Fruit fly (Drosophila melanogaster) whole organism, embryonic: ENCODE measurements around the gene Lamtor5.
A peak's percentile ranks its signal among the peaks of the same experiment; 100 is the strongest.

Experiments
- Atf-2 ChIP-seq: fragments of 200-800 bp; sonication (Bioruptor generic); optimal IDR thresholded peaks from 2 replicates; lab custom pipeline; 2016; ENCODE audit warnings: missing biosample characterization, missing genetic modification characterization
- Atf6 ChIP-seq: fragments of 200-800 bp; sonication (Bioruptor generic); IDR thresholded peaks from 2 replicates; pipeline ENCODE4 v1.3.6; 2022; ENCODE audit warnings: missing biosample characterization, missing genetic modification characterization
- Bdp1 ChIP-seq: fragments of 200-800 bp; sonication (Bioruptor generic); optimal IDR thresholded peaks from 3 replicates; lab custom pipeline; 2016; ENCODE audit warnings: missing biosample characterization, missing genetic modification characterization
- CG12659 ChIP-seq: fragments of 200-800 bp; sonication (Bioruptor generic); optimal IDR thresholded peaks from 3 replicates; lab custom pipeline; 2017; ENCODE audit warnings: mild to moderate bottlenecking, missing biosample characterization, missing genetic modification reagents, missing genetic modification characterization
- CG12744 ChIP-seq: fragments of 200-800 bp; sonication (Bioruptor generic); optimal IDR thresholded peaks from 2 replicates; lab custom pipeline; 2016; ENCODE audit warnings: missing biosample characterization, missing genetic modification characterization
- CG13624 ChIP-seq: fragments of 200-800 bp; sonication (Bioruptor generic); optimal IDR thresholded peaks from 2 replicates; lab custom pipeline; 2016; ENCODE audit warnings: missing biosample characterization, missing genetic modification characterization
- CG14050 ChIP-seq: fragments of 200-800 bp; sonication (Bioruptor generic); IDR thresholded peaks from 3 replicates; pipeline ENCODE4 v1.3.6; 2022; ENCODE audit warnings: missing biosample characterization, missing genetic modification characterization
- CG14667 ChIP-seq: fragments of 200-800 bp; sonication (Bioruptor generic); IDR thresholded peaks from 2 replicates; pipeline ENCODE4 v1.3.6; 2022; ENCODE audit warnings: missing biosample characterization, missing genetic modification characterization
- CG14965 ChIP-seq: fragments of 200-800 bp; sonication (Bioruptor generic); optimal IDR thresholded peaks from 2 replicates; lab custom pipeline; 2016; ENCODE audit warnings: missing biosample characterization, missing genetic modification characterization, borderline replicate concordance
- CG17361 ChIP-seq: fragments of 200-800 bp; sonication (Bioruptor generic); IDR thresholded peaks from 3 replicates; pipeline ENCODE4 v1.3.6; 2022; ENCODE audit warnings: missing biosample characterization, missing genetic modification characterization
- CG1792 ChIP-seq: fragments of 200-800 bp; sonication (Bioruptor generic); optimal IDR thresholded peaks from 2 replicates; lab custom pipeline; 2016; ENCODE audit warnings: missing biosample characterization, missing genetic modification characterization
- CG18476 ChIP-seq: fragments of 200-800 bp; sonication (Bioruptor generic); optimal IDR thresholded peaks from 2 replicates; lab custom pipeline; 2016; ENCODE audit warnings: missing biosample characterization, mild to moderate bottlenecking, missing genetic modification characterization
- CG3065 ChIP-seq: fragments of 200-800 bp; sonication (Bioruptor generic); optimal IDR thresholded peaks from 2 replicates; lab custom pipeline; 2016; ENCODE audit warnings: missing biosample characterization, missing genetic modification characterization
- CG31441 ChIP-seq: fragments of 200-800 bp; sonication (Bioruptor generic); IDR thresholded peaks from 2 replicates; pipeline ENCODE4 v1.3.6; 2022; ENCODE audit warnings: missing biosample characterization, missing genetic modification characterization
- CG3281 ChIP-seq: fragments of 200-800 bp; sonication (Bioruptor generic); optimal IDR thresholded peaks from 3 replicates; lab custom pipeline; 2017; ENCODE audit warnings: missing biosample characterization, mild to moderate bottlenecking, missing genetic modification characterization
- CG33213 ChIP-seq: fragments of 200-800 bp; sonication (Bioruptor generic); optimal IDR thresholded peaks from 3 replicates; lab custom pipeline; 2016; ENCODE audit warnings: missing biosample characterization, missing genetic modification characterization
- CG7556 ChIP-seq: fragments of 200-800 bp; sonication (Bioruptor generic); optimal IDR thresholded peaks from 2 replicates; lab custom pipeline; 2017; ENCODE audit warnings: missing biosample characterization, mild to moderate bottlenecking, missing genetic modification characterization
- CG9797 ChIP-seq: fragments of 200-800 bp; sonication (Bioruptor generic); optimal IDR thresholded peaks from 3 replicates; lab custom pipeline; 2018; ENCODE audit warnings: missing biosample characterization, mild to moderate bottlenecking, missing genetic modification characterization
- Camta ChIP-seq: fragments of 200-800 bp; sonication (Bioruptor generic); optimal IDR thresholded peaks from 2 replicates; lab custom pipeline; 2016; ENCODE audit warnings: missing biosample characterization, missing genetic modification characterization
- Chrac-16 ChIP-seq: fragments of 200-800 bp; sonication (Bioruptor generic); optimal IDR thresholded peaks from 3 replicates; lab custom pipeline; 2016; ENCODE audit warnings: missing biosample characterization, missing genetic modification characterization
- CrebB ChIP-seq: fragments of 200-800 bp; sonication (Bioruptor generic); optimal IDR thresholded peaks from 3 replicates; lab custom pipeline; 2018; ENCODE audit warnings: missing biosample characterization, mild to moderate bottlenecking, missing genetic modification characterization
- Deaf1 ChIP-seq: fragments of 200-800 bp; optimal IDR thresholded peaks from 3 replicates; lab custom pipeline; 2019; ENCODE audit warnings: missing biosample characterization, mild to moderate bottlenecking, missing genetic modification characterization, moderate library complexity
- Fer3 ChIP-seq: fragments of 200-800 bp; sonication (Bioruptor generic); optimal IDR thresholded peaks from 2 replicates; lab custom pipeline; 2018; ENCODE audit warnings: missing biosample characterization, mild to moderate bottlenecking, missing genetic modification characterization, moderate library complexity
- MESR4 ChIP-seq: fragments of 200-800 bp; sonication (Bioruptor generic); optimal IDR thresholded peaks from 2 replicates; lab custom pipeline; 2018; ENCODE audit warnings: missing biosample characterization, mild to moderate bottlenecking, missing genetic modification characterization, moderate library complexity
- MTF-1 ChIP-seq: fragments of 200-800 bp; sonication (Bioruptor generic); optimal IDR thresholded peaks from 2 replicates; lab custom pipeline; 2018; ENCODE audit warnings: missing biosample characterization, mild to moderate bottlenecking, missing genetic modification characterization, borderline replicate concordance
- Mrtf ChIP-seq: fragments of 200-800 bp; sonication (Bioruptor generic); IDR thresholded peaks from 3 replicates; pipeline ENCODE4 v1.3.6; 2022; ENCODE audit warnings: missing biosample characterization, missing genetic modification characterization
- Myb ChIP-seq: fragments of 200-800 bp; sonication (Bioruptor generic); optimal IDR thresholded peaks from 2 replicates; lab custom pipeline; 2016; ENCODE audit warnings: missing biosample characterization, missing genetic modification characterization
- Oaz ChIP-seq: fragments of 200-800 bp; sonication (Bioruptor generic); IDR thresholded peaks from 2 replicates; pipeline ENCODE4 v1.3.6; 2022; ENCODE audit warnings: missing biosample characterization, missing genetic modification characterization
- Oli ChIP-seq: fragments of 200-800 bp; sonication (Bioruptor generic); optimal IDR thresholded peaks from 2 replicates; lab custom pipeline; 2018; ENCODE audit warnings: missing biosample characterization, mild to moderate bottlenecking, missing genetic modification characterization, moderate library complexity
- Sox102F ChIP-seq: fragments of 200-800 bp; sonication (Bioruptor generic); optimal IDR thresholded peaks from 2 replicates; lab custom pipeline; 2018; ENCODE audit warnings: missing biosample characterization, mild to moderate bottlenecking, missing genetic modification characterization, moderate library complexity
- Ssrp ChIP-seq: fragments of 200-800 bp; sonication (Bioruptor generic); optimal IDR thresholded peaks from 2 replicates; lab custom pipeline; 2018; ENCODE audit warnings: missing biosample characterization, mild to moderate bottlenecking, missing genetic modification characterization, moderate library complexity
- Tbp ChIP-seq: fragments of >200 bp; optimal IDR thresholded peaks from 2 replicates; lab custom pipeline; 2018; ENCODE audit warnings: missing biosample characterization, missing genetic modification characterization
- Usf ChIP-seq: fragments of 200-800 bp; sonication (Bioruptor generic); optimal IDR thresholded peaks from 2 replicates; lab custom pipeline; 2017; ENCODE audit warnings: missing genotype, missing biosample characterization, missing genetic modification characterization
- Xrp1 ChIP-seq: fragments of 200-800 bp; sonication (Bioruptor generic); IDR thresholded peaks from 2 replicates; pipeline ENCODE4 v1.3.6; 2022; ENCODE audit warnings: missing biosample characterization, missing genetic modification characterization
- aop ChIP-seq: fragments of 200-800 bp; sonication (Bioruptor generic); IDR thresholded peaks from 2 replicates; pipeline ENCODE4 v1.3.6; 2022; ENCODE audit warnings: missing biosample characterization, missing genetic modification characterization
- az2 ChIP-seq: fragments of 200-800 bp; sonication (Bioruptor generic); optimal IDR thresholded peaks from 3 replicates; lab custom pipeline; 2016; ENCODE audit warnings: missing biosample characterization, missing genetic modification characterization
- bab2 ChIP-seq: fragments of 200-800 bp; sonication (Bioruptor generic); optimal IDR thresholded peaks from 2 replicates; lab custom pipeline; 2016; ENCODE audit warnings: missing biosample characterization, missing genetic modification characterization
- bowl ChIP-seq: fragments of 200-800 bp; sonication (Bioruptor generic); IDR thresholded peaks from 2 replicates; pipeline ENCODE4 v1.3.6; 2022; ENCODE audit warnings: missing biosample characterization, missing genetic modification characterization
- crc ChIP-seq: fragments of 200-800 bp; sonication (Bioruptor generic); optimal IDR thresholded peaks from 2 replicates; lab custom pipeline; 2016; ENCODE audit warnings: missing biosample characterization, missing genetic modification characterization
- croc ChIP-seq: fragments of 200-800 bp; sonication (Bioruptor generic); conservative IDR thresholded peaks from 3 replicates; pipeline ENCODE4 v1.3.6; 2022; ENCODE audit warnings: missing biosample characterization, missing genetic modification characterization
- cwo ChIP-seq: fragments of 200-800 bp; sonication (Bioruptor generic); optimal IDR thresholded peaks from 3 replicates; lab custom pipeline; 2017; ENCODE audit warnings: missing biosample characterization, missing genetic modification characterization, mild to moderate bottlenecking, moderate library complexity, missing genetic modification reagents
- ems ChIP-seq: fragments of 200-800 bp; sonication (Bioruptor generic); optimal IDR thresholded peaks from 3 replicates; lab custom pipeline; 2016; ENCODE audit warnings: missing biosample characterization, missing genetic modification characterization
- eve ChIP-seq, 2 experiments: fragments of >200 bp; optimal IDR thresholded peaks; 2 replicates each; lab custom pipeline; 2017; ENCODE audit warnings: missing biosample characterization in 2 of 2, missing genetic modification characterization in 2 of 2
- gcm ChIP-seq: fragments of 200-800 bp; sonication (Bioruptor generic); optimal IDR thresholded peaks from 2 replicates; lab custom pipeline; 2019; ENCODE audit warnings: missing biosample characterization, mild to moderate bottlenecking, missing genetic modification characterization, moderate library complexity
- gcm2 ChIP-seq: fragments of 200-800 bp; sonication (Bioruptor generic); optimal IDR thresholded peaks from 2 replicates; lab custom pipeline; 2016; ENCODE audit warnings: missing biosample characterization, missing genetic modification characterization
- jigr1 ChIP-seq: fragments of 200-800 bp; sonication (Bioruptor generic); IDR thresholded peaks from 3 replicates; pipeline ENCODE4 v1.3.6; 2022; ENCODE audit warnings: missing biosample characterization, missing genetic modification characterization
- phol ChIP-seq: fragments of 200-800 bp; sonication (Bioruptor generic); optimal IDR thresholded peaks from 3 replicates; lab custom pipeline; 2018; ENCODE audit warnings: missing biosample characterization, mild to moderate bottlenecking, missing genetic modification characterization, moderate library complexity
- pzg ChIP-seq: fragments of 200-800 bp; sonication (Bioruptor generic); optimal IDR thresholded peaks from 3 replicates; lab custom pipeline; 2018; ENCODE audit warnings: missing biosample characterization, mild to moderate bottlenecking, missing genetic modification characterization, moderate library complexity
- run ChIP-seq: fragments of 200-800 bp; sonication (Bioruptor generic); optimal IDR thresholded peaks from 3 replicates; lab custom pipeline; 2018; ENCODE audit warnings: missing biosample characterization, mild to moderate bottlenecking, missing genetic modification characterization
- sug ChIP-seq: fragments of 200-800 bp; optimal IDR thresholded peaks from 2 replicates; lab custom pipeline; 2019; ENCODE audit warnings: missing biosample characterization, mild to moderate bottlenecking, missing genetic modification characterization, moderate library complexity
- wek ChIP-seq: fragments of 200-800 bp; sonication (Bioruptor generic); optimal IDR thresholded peaks from 3 replicates; lab custom pipeline; 2018; ENCODE audit warnings: missing biosample characterization, mild to moderate bottlenecking, missing genetic modification characterization, moderate library complexity

Lamtor5 gene

dm6 chrX:1849914-1850313 lies 8.9 kb downstream of the Lamtor5 start (continued):
- peak; percentile 84 for TF ChIP-seq Sox102F (GFP tag; lab: Kevin White, UChicago)
- TF ChIP-seq CG12659 (GFP tag; lab: Kevin White, UChicago) = peak; percentile 90
- no peak for TF ChIP-seq aop (GFP tag; lab: Robert Waterston, UW)
- peak; percentile 61; the same call in 2 of the 3 replicates for TF ChIP-seq Mrtf
- peak; percentile 56 for TF ChIP-seq Myb (GFP tag; lab: Kevin White, UChicago)
- peak; percentile 79 for TF ChIP-seq bab2 (GFP tag; lab: Kevin White, UChicago)
- TF ChIP-seq Tbp (GFP tag; lab: Kevin White, UChicago) = no peak
- TF ChIP-seq cwo = peak; percentile 99
- TF ChIP-seq Chrac-16 (GFP tag; lab: Kevin White, UChicago) = peak; percentile 74
- TF ChIP-seq CG14965 = no peak
- TF ChIP-seq Atf6 (GFP tag; lab: Robert Waterston, UW) = peak; percentile 93
- peak; percentile 58 for TF ChIP-seq CG1792 (GFP tag; lab: Kevin White, UChicago)
- TF ChIP-seq Bdp1 = peak; percentile 44
- TF ChIP-seq Usf = peak; percentile 64
- peak; percentile 94 for TF ChIP-seq CG3281 (GFP tag; lab: Kevin White, UChicago)
- no peak for TF ChIP-seq CG9797
- peak; percentile 61 for TF ChIP-seq wek
- TF ChIP-seq eve (GFP tag; optimal IDR thresholded peaks at IDR 0.05; lab: Kevin White, UChicago) = peak in 1 of 2 experiments; percentile 89
- TF ChIP-seq CG7556 (GFP tag; lab: Kevin White, UChicago) = peak; percentile 90
- peak; percentile 34 for TF ChIP-seq MTF-1 (GFP tag; lab: Kevin White, UChicago)
- peak; percentile 25; the same call in 1 of the 2 replicates for TF ChIP-seq bowl (GFP tag; lab: Robert Waterston, UW)
- peak; percentile 81 for TF ChIP-seq phol (tag; lab: Kevin White, UChicago)
- peak; percentile 70 for TF ChIP-seq gcm (GFP tag; lab: Kevin White, UChicago)
- TF ChIP-seq ems (GFP tag; lab: Kevin White, UChicago) = peak; percentile 78
- TF ChIP-seq Xrp1 (GFP tag; lab: Robert Waterston, UW) = peak; percentile 80
- TF ChIP-seq jigr1 (GFP tag; lab: Robert Waterston, UW) = peak; percentile 27; the same call in 1 of the 3 replicates
- peak; percentile 74 for TF ChIP-seq Deaf1 (tag; lab: Kevin White, UChicago)
- TF ChIP-seq CG12744 (GFP tag; lab: Kevin White, UChicago) = peak; percentile 79
- peak; percentile 32 for TF ChIP-seq Atf-2 (GFP tag; lab: Kevin White, UChicago)
- peak; percentile 93 for TF ChIP-seq Fer3
- peak; percentile 67 for TF ChIP-seq CG33213 (GFP tag; lab: Kevin White, UChicago)
- TF ChIP-seq Ssrp (tag; lab: Kevin White, UChicago) = peak; percentile 67
- TF ChIP-seq CG13624 (GFP tag; lab: Kevin White, UChicago) = peak; percentile 75
- peak; percentile 66 for TF ChIP-seq crc (GFP tag; lab: Kevin White, UChicago)
- peak; percentile 73 for TF ChIP-seq az2 (GFP tag; lab: Kevin White, UChicago)
- TF ChIP-seq run (tag; lab: Kevin White, UChicago) = peak; percentile 76
- peak; percentile 82 for TF ChIP-seq CG18476 (GFP tag; lab: Kevin White, UChicago)
- peak; percentile 85 for TF ChIP-seq CrebB (tag; lab: Kevin White, UChicago)
- peak; percentile 47 for TF ChIP-seq Camta (GFP tag; lab: Kevin White, UChicago)
- TF ChIP-seq croc = peak; percentile 39; the same call in 1 of the 3 replicates
- peak; percentile 44 for TF ChIP-seq gcm2 (GFP tag; lab: Kevin White, UChicago)
- TF ChIP-seq CG14667 (GFP tag; lab: Robert Waterston, UW) = peak; percentile 58; the same call in 1 of the 2 replicates
- peak; percentile 12 for TF ChIP-seq pzg (GFP tag; lab: Kevin White, UChicago)
- TF ChIP-seq Oaz (GFP tag; lab: Robert Waterston, UW) = peak; percentile 56
- peak; percentile 5 for TF ChIP-seq CG3065 (GFP tag; lab: Kevin White, UChicago)
- TF ChIP-seq CG17361 (GFP tag; lab: Robert Waterston, UW) = peak; percentile 82
- peak; percentile 85 for TF ChIP-seq Oli (tag; lab: Kevin White, UChicago)
- peak; percentile 37 for TF ChIP-seq MESR4 (GFP tag; lab: Kevin White, UChicago)
- peak; percentile 61; the same call in 2 of the 3 replicates for TF ChIP-seq CG14050 (GFP tag; lab: Robert Waterston, UW)
- TF ChIP-seq CG31441 = peak; percentile 80
- TF ChIP-seq sug (tag; lab: Kevin White, UChicago) = peak; percentile 94
